Worm (Caenorhabditis elegans) whole organism, L3 larva: ENCODE measurements around the gene pot-1.

Experiments used
- R02D3.7 ChIP-seq: fragments of 150-350 bp; optimal IDR thresholded peaks from 2 replicates; lab custom pipeline; 2014; ENCODE audit warnings: missing biosample characterization, missing genetic modification characterization
- ZK546.5 ChIP-seq: sonication (generic microtip); optimal IDR thresholded peaks from 2 replicates; lab custom pipeline; 2017; ENCODE audit warnings: missing biosample characterization, missing genetic modification characterization
- aly-2 ChIP-seq: fragments of 150-350 bp; optimal IDR thresholded peaks from 2 replicates; lab custom pipeline; 2014; ENCODE audit warnings: missing biosample characterization, missing genetic modification characterization
- ama-1 ChIP-seq: fragments of 150-350 bp; optimal IDR thresholded peaks from 2 replicates; lab custom pipeline; 2018
- ceh-16 ChIP-seq: sonication (generic microtip); optimal IDR thresholded peaks from 2 replicates; lab custom pipeline; 2017; ENCODE audit warnings: missing biosample characterization, missing genetic modification characterization
- ceh-28 ChIP-seq: fragments of 150-350 bp; optimal IDR thresholded peaks from 2 replicates; lab custom pipeline; 2014; ENCODE audit warnings: missing biosample characterization, missing genetic modification reagents, missing genetic modification characterization
- ceh-82 ChIP-seq: fragments of 150-350 bp; optimal IDR thresholded peaks from 2 replicates; lab custom pipeline; 2014; ENCODE audit warnings: missing biosample characterization, missing genetic modification characterization
- ceh-9 ChIP-seq: sonication (generic microtip); optimal IDR thresholded peaks from 2 replicates; lab custom pipeline; 2018; ENCODE audit warnings: missing biosample characterization, missing genetic modification characterization
- daf-12 ChIP-seq: fragments of 150-350 bp; optimal IDR thresholded peaks from 2 replicates; lab custom pipeline; 2014; ENCODE audit warnings: missing biosample characterization, missing genetic modification reagents, missing genetic modification characterization
- egl-27 ChIP-seq: sonication (generic microtip); optimal IDR thresholded peaks from 4 replicates; lab custom pipeline; 2017; ENCODE audit warnings: missing biosample characterization, missing genetic modification reagents, missing genetic modification characterization
- egl-5 ChIP-seq: fragments of 150-350 bp; optimal IDR thresholded peaks from 2 replicates; lab custom pipeline; 2017; ENCODE audit warnings: missing biosample characterization, missing genetic modification reagents, missing genetic modification characterization, inconsistent platforms
- elt-1 ChIP-seq: fragments of 150-350 bp; optimal IDR thresholded peaks from 2 replicates; lab custom pipeline; 2014; ENCODE audit warnings: missing biosample characterization, missing genetic modification characterization
- elt-2 ChIP-seq: sonication (generic microtip); optimal IDR thresholded peaks from 2 replicates; lab custom pipeline; 2016; ENCODE audit warnings: missing genetic modification reagents, mild to moderate bottlenecking, missing genetic modification characterization, missing compliant biosample characterization
- elt-3 ChIP-seq, 3 experiments: fragments of 150-350 bp in 1 of 3; sonication (generic microtip) in 2 of 3; optimal IDR thresholded peaks; 2 replicates in 2 of 3; 4 replicates in 1 of 3; lab custom pipeline; 2014 to 2017; ENCODE audit warnings: missing biosample characterization in 3 of 3, missing genetic modification characterization in 3 of 3
- eor-1 ChIP-seq, 2 experiments: fragments of 150-350 bp; optimal IDR thresholded peaks; 2 replicates each; lab custom pipeline; 2014 to 2018; ENCODE audit warnings: missing biosample characterization in 2 of 2, missing genetic modification characterization in 2 of 2
- fkh-10 ChIP-seq: sonication (generic microtip); optimal IDR thresholded peaks from 2 replicates; lab custom pipeline; 2017; ENCODE audit warnings: missing biosample characterization, missing genetic modification reagents, missing genetic modification characterization
- fkh-2 ChIP-seq: fragments of 150-350 bp; optimal IDR thresholded peaks from 2 replicates; lab custom pipeline; 2014; ENCODE audit warnings: missing biosample characterization, missing genetic modification reagents, missing genetic modification characterization
- fos-1 ChIP-seq: fragments of 150-350 bp; optimal IDR thresholded peaks from 2 replicates; lab custom pipeline; 2014; ENCODE audit warnings: missing biosample characterization, missing genetic modification characterization
- hmg-11 ChIP-seq: sonication (generic microtip); optimal IDR thresholded peaks from 2 replicates; lab custom pipeline; 2016; ENCODE audit warnings: missing genetic modification characterization, missing compliant biosample characterization
- jun-1 ChIP-seq: fragments of 150-350 bp; optimal IDR thresholded peaks from 2 replicates; lab custom pipeline; 2014; ENCODE audit warnings: missing biosample characterization, missing genetic modification reagents, missing genetic modification characterization
- lin-15B ChIP-seq: fragments of 150-350 bp; optimal IDR thresholded peaks from 2 replicates; lab custom pipeline; 2014; ENCODE audit warnings: missing biosample characterization, missing genetic modification characterization
- lin-39 ChIP-seq: fragments of 150-350 bp; optimal IDR thresholded peaks from 2 replicates; lab custom pipeline; 2018; ENCODE audit warnings: missing biosample characterization, missing genetic modification reagents, missing genetic modification characterization
- mdl-1 ChIP-seq: fragments of 150-350 bp; optimal IDR thresholded peaks from 2 replicates; lab custom pipeline; 2014; ENCODE audit warnings: missing biosample characterization, missing genetic modification characterization
- mml-1 ChIP-seq: fragments of 150-350 bp; sonication (generic microtip); optimal IDR thresholded peaks from 3 replicates; lab custom pipeline; 2014; ENCODE audit warnings: missing biosample characterization, missing genetic modification characterization
- nfya-1 ChIP-seq: sonication (generic microtip); optimal IDR thresholded peaks from 2 replicates; lab custom pipeline; 2017; ENCODE audit warnings: missing genetic modification characterization, mild to moderate bottlenecking, missing compliant biosample characterization, antibody characterized with exemption, moderate library complexity; ENCODE audit not compliant: insufficient read depth
- nhr-23 ChIP-seq: fragments of 150-350 bp; optimal IDR thresholded peaks from 2 replicates; lab custom pipeline; 2014; ENCODE audit warnings: missing biosample characterization, missing genetic modification reagents, missing genetic modification characterization
- nhr-237 ChIP-seq: fragments of 150-350 bp; optimal IDR thresholded peaks from 2 replicates; lab custom pipeline; 2014; ENCODE audit warnings: missing biosample characterization, missing genetic modification characterization
- nhr-25 ChIP-seq: sonication (generic microtip); optimal IDR thresholded peaks from 2 replicates; lab custom pipeline; 2017; ENCODE audit warnings: missing biosample characterization, missing genetic modification characterization
- nhr-28 ChIP-seq: fragments of 150-350 bp; optimal IDR thresholded peaks from 2 replicates; lab custom pipeline; 2014; ENCODE audit warnings: missing biosample characterization, missing genetic modification characterization
- nhr-43 ChIP-seq: sonication (generic microtip); optimal IDR thresholded peaks from 2 replicates; lab custom pipeline; 2016; ENCODE audit warnings: mild to moderate bottlenecking, missing genetic modification characterization, missing compliant biosample characterization; ENCODE audit not compliant: poor library complexity, severe bottlenecking
- nhr-67 ChIP-seq: fragments of 150-350 bp; optimal IDR thresholded peaks from 2 replicates; lab custom pipeline; 2014; ENCODE audit warnings: missing biosample characterization, missing genetic modification characterization
- nhr-76 ChIP-seq: fragments of 150-350 bp; sonication (generic microtip); optimal IDR thresholded peaks from 5 replicates; lab custom pipeline; 2014; ENCODE audit warnings: missing biosample characterization, missing genetic modification characterization
- nhr-77 ChIP-seq: fragments of 150-350 bp; optimal IDR thresholded peaks from 2 replicates; lab custom pipeline; 2014; ENCODE audit warnings: missing biosample characterization, missing genetic modification characterization
- pha-4 ChIP-seq: fragments of 150-350 bp; optimal IDR thresholded peaks from 2 replicates; lab custom pipeline; 2014; ENCODE audit warnings: missing biosample characterization, missing genetic modification reagents, missing genetic modification characterization
- pqm-1 ChIP-seq: fragments of 150-350 bp; optimal IDR thresholded peaks from 2 replicates; lab custom pipeline; 2017; ENCODE audit warnings: missing biosample characterization, missing genetic modification characterization, inconsistent platforms
- sea-2 ChIP-seq: fragments of 150-350 bp; sonication (generic microtip); optimal IDR thresholded peaks from 4 replicates; lab custom pipeline; 2014; ENCODE audit warnings: missing biosample characterization, missing genetic modification reagents, missing genetic modification characterization
- skn-1 ChIP-seq: fragments of 150-350 bp; optimal IDR thresholded peaks from 2 replicates; lab custom pipeline; 2014; ENCODE audit warnings: missing biosample characterization, missing genetic modification characterization
- snpc-4 ChIP-seq: fragments of 150-350 bp; optimal IDR thresholded peaks from 2 replicates; lab custom pipeline; 2014; ENCODE audit warnings: missing biosample characterization, missing genetic modification characterization
- tbx-2 ChIP-seq: sonication (generic microtip); optimal IDR thresholded peaks from 2 replicates; lab custom pipeline; 2016; ENCODE audit warnings: mild to moderate bottlenecking, missing genetic modification characterization, missing compliant biosample characterization
- unc-39 ChIP-seq: sonication (generic microtip); optimal IDR thresholded peaks from 4 replicates; lab custom pipeline; 2017; ENCODE audit warnings: missing biosample characterization, missing genetic modification characterization
- unc-62 ChIP-seq: fragments of 150-350 bp; sonication (generic microtip); optimal IDR thresholded peaks from 4 replicates; lab custom pipeline; 2014; ENCODE audit warnings: missing biosample characterization, missing genetic modification reagents, missing genetic modification characterization
- zag-1 ChIP-seq: fragments of 150-350 bp; optimal IDR thresholded peaks from 2 replicates; lab custom pipeline; 2014; ENCODE audit warnings: missing biosample characterization, missing genetic modification characterization
- ztf-11 ChIP-seq: fragments of 150-350 bp; optimal IDR thresholded peaks from 2 replicates; lab custom pipeline; 2014; ENCODE audit warnings: missing biosample characterization, missing genetic modification characterization

Gene pot-1

ce11 chrIII:7133559-7133958 is at the start of gene pot-1, which contains the start of gene ggtb-1:
pot-1 (minus strand) TSS chrIII:7133678.
ggtb-1 (plus strand) TSS chrIII:7133766.
- no peak for TF ChIP-seq nhr-77 (tag; lab: Kevin White, UChicago)
- peak; percentile 31 for TF ChIP-seq pha-4
- TF ChIP-seq nfya-1 (tag; lab: Kevin White, UChicago): peak; percentile 6
- peak; percentile 5 for TF ChIP-seq lin-15B
- no peak for TF ChIP-seq nhr-237
- no peak for TF ChIP-seq tbx-2 (tag; lab: Kevin White, UChicago)
- TF ChIP-seq fkh-2 (tag; lab: Kevin White, UChicago): no peak
- TF ChIP-seq nhr-25 (tag; lab: Kevin White, UChicago): no peak

DNA sequence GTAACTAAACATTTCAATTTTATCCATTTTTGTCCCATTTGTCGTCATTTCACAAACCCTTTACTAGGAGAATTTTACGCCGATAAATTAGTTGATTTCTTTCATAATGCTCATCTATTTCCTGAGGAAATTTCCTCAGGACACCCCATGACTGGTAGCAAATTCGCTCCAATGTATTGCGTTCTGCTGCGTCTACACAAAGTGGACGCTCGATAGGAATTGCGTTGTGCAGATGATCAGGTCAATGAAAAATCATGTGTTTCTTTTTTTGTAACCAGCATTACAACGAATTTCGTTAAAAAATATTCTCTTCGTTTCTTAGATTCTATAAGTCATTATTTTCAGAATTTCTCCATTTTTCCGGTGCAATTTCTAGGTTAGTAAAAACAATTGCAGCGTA is 48.3 kb upstream of the pot-1 start, which contains the start of gene epg-4:
Gene epg-4, plus strand, starts transcription at position 346 of the 400 bp plus-strand sequence.
- TF ChIP-seq snpc-4 (peak; percentile 42), nfya-1 (tag; lab: Kevin White, UChicago) (peak; percentile 48), elt-2 (tag; lab: Kevin White, UChicago) (peak; percentile 7), hmg-11 (tag; lab: Kevin White, UChicago) (peak; percentile 63), ceh-82 (no peak), lin-15B (peak; percentile 66), lin-39 (peak; percentile 53), nhr-43 (no peak), pha-4 (peak; percentile 60), zag-1 (tag; lab: Kevin White, UChicago) (no peak), pqm-1 (tag; lab: Kevin White, UChicago) (peak; percentile 32)

ce11 chrIII:7180613-7181012 is 47.1 kb upstream of the pot-1 start, which contains the start of gene ndab-2:
ndab-2 (plus strand) TSS chrIII:7180752.
- TF ChIP-seq ama-1 (peak; percentile 66), nhr-25 (tag; lab: Kevin White, UChicago) (no peak), sea-2 (GFP tag; lab: Kevin White, UChicago) (no peak)

- TF ChIP-seq elt-2 (tag; lab: Kevin White, UChicago) (peak; percentile 61), egl-5 (tag; lab: Kevin White, UChicago) (peak; percentile 78), nhr-28 (tag; lab: Kevin White, UChicago) (no peak), zag-1 (tag; lab: Kevin White, UChicago) (no peak), nhr-237 (no peak), daf-12 (no peak), elt-1 (tag; lab: Kevin White, UChicago) (peak; percentile 33), mdl-1 (no peak), egl-27 (tag; lab: Kevin White, UChicago) (peak; percentile 81), aly-2 (tag; lab: Kevin White, UChicago) (no peak), ceh-9 (tag; lab: Kevin White, UChicago) (no peak), nhr-25 (tag; lab: Kevin White, UChicago) (peak; percentile 95), fkh-2 (tag; lab: Kevin White, UChicago) (no peak), pha-4 (peak; percentile 96), hmg-11 (tag; lab: Kevin White, UChicago) (peak; percentile 67), fkh-10 (GFP tag; lab: Kevin White, UChicago) (peak; percentile 61), elt-3 (tag; optimal IDR thresholded peaks at IDR 0.05; lab: Kevin White, UChicago) (no peak), nhr-77 (tag; lab: Kevin White, UChicago) (no peak), ama-1 (peak; percentile 85), sea-2 (GFP tag; lab: Kevin White, UChicago) (no peak), ZK546.5 (tag; lab: Kevin White, UChicago) (peak; percentile 74), unc-39 (tag; lab: Kevin White, UChicago) (no peak), ztf-11 (tag; lab: Kevin White, UChicago) (no peak), nhr-23 (tag; lab: Kevin White, UChicago) (peak; percentile 94), skn-1 (tag; lab: Kevin White, UChicago) (peak; percentile 90), ceh-82 (no peak), lin-15B (peak; percentile 96), eor-1 (tag; optimal IDR thresholded peaks at IDR 0.05; lab: Kevin White, UChicago) (no peak), jun-1 (tag; lab: Kevin White, UChicago) (peak; percentile 72), nfya-1 (tag; lab: Kevin White, UChicago) (peak; percentile 96), R02D3.7 (tag; lab: Kevin White, UChicago) (peak; percentile 84), nhr-43 (peak; percentile 68), fos-1 (tag; lab: Kevin White, UChicago) (no peak), pqm-1 (tag; lab: Kevin White, UChicago) (peak; percentile 78), nhr-67 (tag; lab: Kevin White, UChicago) (no peak), tbx-2 (tag; lab: Kevin White, UChicago) (peak; percentile 30), lin-39 (peak; percentile 93), ceh-16 (tag; lab: Kevin White, UChicago) (no peak), nhr-76 (tag; lab: Kevin White, UChicago) (peak; percentile 8), ceh-28 (tag; lab: Kevin White, UChicago) (peak; percentile 40), unc-62 (GFP tag; lab: Kevin White, UChicago) (no peak), mml-1 (tag; lab: Kevin White, UChicago) (no peak)
Observed at ce11 chrIII:7179538-7180301, 46.2 kb upstream of the pot-1 start, which contains the start of the genes rps-14 and rpl-36. rps-14 (minus strand) TSS chrIII:7179588. rpl-36 (plus strand) TSS chrIII:7180251.
